Fruit fly (Drosophila melanogaster): ENCODE measurements around the gene CG7218.

DNA sequence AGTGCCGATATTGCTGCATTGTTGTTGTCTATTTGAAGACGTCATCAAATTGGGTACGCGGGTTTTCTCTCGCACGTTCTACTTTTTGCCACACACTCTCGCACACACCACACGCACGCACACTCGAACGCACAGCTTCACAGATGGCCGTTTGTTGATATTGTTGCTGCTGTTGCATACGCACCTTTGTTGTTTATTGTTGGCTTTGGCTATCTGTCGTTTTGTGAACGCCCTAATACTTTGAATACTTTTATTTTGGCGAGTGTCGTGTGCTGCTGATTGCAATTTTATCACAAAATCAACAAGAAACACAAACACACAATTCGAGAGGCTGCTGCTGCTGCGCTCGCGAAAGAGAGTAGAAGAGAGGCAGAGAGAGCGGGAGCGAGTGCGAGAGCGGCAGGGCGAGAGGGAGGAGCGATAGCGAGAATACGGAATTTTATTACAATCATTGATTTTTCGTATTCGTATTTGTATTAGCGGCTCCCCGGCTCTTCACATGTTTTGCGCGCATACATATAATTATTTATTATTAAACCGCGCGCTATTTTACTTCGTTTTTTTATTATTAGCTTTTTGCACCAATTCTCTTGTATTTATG lies 34.4 kb upstream of the CG7218 start:
- no peak for TF ChIP-seq usp (GFP tag; optimal IDR thresholded peaks at IDR 0.05)
- no peak for TF ChIP-seq CG8478 (optimal IDR thresholded peaks at IDR 0.05)
- TF ChIP-seq EcR (GFP tag; optimal IDR thresholded peaks at IDR 0.05) = no peak

Measured in whole organism.